Worm (Caenorhabditis elegans) whole organism, young adult: Measurements from ENCODE around the gene Y45G12B.3.

Experiments used
- C17E4.6 ChIP-seq: fragments of 200-800 bp; sonication (Bioruptor generic); IDR thresholded peaks from 2 replicates; pipeline ENCODE4 v1.3.6; 2022; ENCODE audit warnings: missing genetic modification reagents, missing genetic modification characterization, missing compliant biosample characterization
- F52B5.7 ChIP-seq: sonication (generic microtip); optimal IDR thresholded peaks from 2 replicates; lab custom pipeline; 2016; ENCODE audit warnings: mild to moderate bottlenecking, missing genetic modification characterization, missing compliant biosample characterization
- ZK185.1 ChIP-seq: sonication (generic microtip); optimal IDR thresholded peaks from 2 replicates; lab custom pipeline; 2016; ENCODE audit warnings: mild to moderate bottlenecking, missing genetic modification characterization, missing compliant biosample characterization; ENCODE audit not compliant: poor library complexity, severe bottlenecking
- atf-7 ChIP-seq: sonication (generic microtip); optimal IDR thresholded peaks from 2 replicates; lab custom pipeline; 2017; ENCODE audit warnings: mild to moderate bottlenecking, missing genetic modification characterization, missing compliant biosample characterization
- dpff-1 ChIP-seq: sonication (generic microtip); optimal IDR thresholded peaks from 2 replicates; lab custom pipeline; 2017; ENCODE audit warnings: mild to moderate bottlenecking, missing genetic modification characterization, missing compliant biosample characterization
- efl-1 ChIP-seq: fragments of 150-350 bp; optimal IDR thresholded peaks from 2 replicates; lab custom pipeline; 2014; ENCODE audit warnings: missing biosample characterization, missing genetic modification reagents, missing genetic modification characterization
- lir-1 ChIP-seq: fragments of 200-800 bp; sonication (Bioruptor generic); conservative IDR thresholded peaks from 2 replicates; pipeline ENCODE4 v1.3.6; 2022; ENCODE audit warnings: missing genetic modification reagents, missing genetic modification characterization, missing compliant biosample characterization
- mxl-1 ChIP-seq: sonication (generic microtip); optimal IDR thresholded peaks from 2 replicates; lab custom pipeline; 2016; ENCODE audit warnings: missing genetic modification characterization, missing compliant biosample characterization
- pha-4 ChIP-seq: fragments of 150-350 bp; sonication (generic microtip); optimal IDR thresholded peaks from 2 replicates; lab custom pipeline; 2014; ENCODE audit warnings: missing biosample characterization, missing genetic modification reagents, missing genetic modification characterization
- sea-2 ChIP-seq: fragments of 200-800 bp; sonication (Bioruptor generic); IDR thresholded peaks from 2 replicates; pipeline ENCODE4 v1.3.6; 2022; ENCODE audit warnings: missing genetic modification characterization, missing compliant biosample characterization
- unc-130 ChIP-seq: sonication (generic microtip); optimal IDR thresholded peaks from 2 replicates; lab custom pipeline; 2016; ENCODE audit warnings: missing genetic modification reagents, missing genetic modification characterization, missing compliant biosample characterization
- zim-3 ChIP-seq: sonication (generic microtip); optimal IDR thresholded peaks from 2 replicates; lab custom pipeline; 2017; ENCODE audit warnings: mild to moderate bottlenecking, missing genetic modification characterization, moderate library complexity, missing compliant biosample characterization
- ztf-3 ChIP-seq: fragments of 200-800 bp; sonication (Bioruptor generic); optimal IDR thresholded peaks from 2 replicates; lab custom pipeline; 2018; ENCODE audit warnings: mild to moderate bottlenecking, missing genetic modification characterization, missing compliant biosample characterization

DNA sequence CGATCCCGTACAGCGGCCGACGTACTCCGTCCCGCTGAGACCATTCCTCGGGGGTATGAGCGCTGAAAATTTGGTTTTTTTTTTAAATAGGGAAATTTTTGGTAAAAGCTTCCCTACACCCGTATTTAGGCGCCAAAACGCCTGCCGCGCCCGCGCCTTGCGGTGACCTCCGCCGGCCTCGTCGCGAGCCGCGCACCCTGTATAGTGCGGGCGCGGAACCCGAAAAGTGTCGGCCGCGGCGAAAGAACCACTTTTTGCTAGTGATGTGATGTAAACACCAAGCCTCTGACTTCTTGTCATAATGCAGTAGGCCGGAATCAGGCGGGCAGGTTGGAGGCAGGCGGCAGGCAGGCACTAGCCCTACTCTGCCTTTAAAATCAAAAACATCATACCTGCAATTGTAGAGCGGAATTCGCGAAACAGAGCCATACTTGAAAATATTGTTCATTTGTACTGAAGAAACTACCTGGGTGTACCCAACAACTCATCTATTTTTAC, 22.7 kb upstream of the Y45G12B.3 start, which contains the start of gene srt-29:
- TF ChIP-seq atf-7 (tag; lab: Kevin White, UChicago) (no peak), zim-3 (tag; lab: Kevin White, UChicago) (no peak), pha-4 (tag; lab: Kevin White, UChicago) (no peak), efl-1 (GFP tag; lab: Kevin White, UChicago) (no peak), lir-1 (GFP tag; lab: Robert Waterston, UW) (no peak), ztf-3 (GFP tag; lab: Kevin White, UChicago) (no peak), dpff-1 (no peak), C17E4.6 (GFP tag; lab: Robert Waterston, UW) (no peak), sea-2 (GFP tag; lab: Robert Waterston, UW) (no peak), F52B5.7 (tag; lab: Kevin White, UChicago) (no peak), mxl-1 (tag; lab: Kevin White, UChicago) (no peak), ZK185.1 (tag; lab: Kevin White, UChicago) (no peak), unc-130 (GFP tag; lab: Kevin White, UChicago) (no peak)
